Fruit fly (Drosophila melanogaster): ENCODE results near the gene sofe.

sofe gene

dm6 chrX:10905047-10905446 is 47.8 kb upstream of the sofe start (continued):
- TF ChIP-seq CG10462 (GFP tag; optimal IDR thresholded peaks at IDR 0.05) (peak; percentile 50), Hand (GFP tag; optimal IDR thresholded peaks at IDR 0.05) (no peak), jumu (GFP tag; optimal IDR thresholded peaks at IDR 0.05) (peak; percentile 62), sc (optimal IDR thresholded peaks at IDR 0.05) (no peak), sc (GFP tag; optimal IDR thresholded peaks at IDR 0.05) (peak; percentile 67), CG34376 (GFP tag; optimal IDR thresholded peaks at IDR 0.05) (no peak), Nf-YA (GFP tag; IDR thresholded peaks at IDR 0.05) (peak; percentile 30; the same call in 1 of the 2 replicates), CG9797 (GFP tag; optimal IDR thresholded peaks at IDR 0.05) (no peak), fu2 (GFP tag; optimal IDR thresholded peaks at IDR 0.05) (peak; percentile 6), CG12299 (tag; optimal IDR thresholded peaks at IDR 0.05) (no peak), shn (GFP tag; optimal IDR thresholded peaks at IDR 0.05) (peak; percentile 67), Dek (tag; optimal IDR thresholded peaks at IDR 0.05) (peak; percentile 39), Atf6 (GFP tag; IDR thresholded peaks at IDR 0.05) (peak; percentile 39; the same call in 1 of the 2 replicates), CG8290 (GFP tag; optimal IDR thresholded peaks at IDR 0.05) (no peak), CG8290 (tag; optimal IDR thresholded peaks at IDR 0.05) (peak in 1 of 2 experiments; percentile 7), Gsc (GFP tag; IDR thresholded peaks at IDR 0.05) (0 out of 2 replicates have a peak, but pooled peaks have one; percentile 21), CG2129 (GFP tag; IDR thresholded peaks at IDR 0.05; ENCODE audit: partially characterized antibody) (no peak), chm (GFP tag; IDR thresholded peaks at IDR 0.05) (no peak), CG10267 (tag; optimal IDR thresholded peaks at IDR 0.05) (peak; percentile 68), Lim3 (GFP tag; IDR thresholded peaks at IDR 0.05) (no peak), Kr (GFP tag; optimal IDR thresholded peaks at IDR 0.05) (no peak), Atf3 (GFP tag; optimal IDR thresholded peaks at IDR 0.05) (peak; percentile 6), nmo (GFP tag; optimal IDR thresholded peaks at IDR 0.05) (peak; percentile 80), slp2 (GFP tag; optimal IDR thresholded peaks at IDR 0.05) (peak; percentile 52), rib (GFP tag; IDR thresholded peaks at IDR 0.05) (no peak), CG2116 (GFP tag; optimal IDR thresholded peaks at IDR 0.05) (peak; percentile 13), crp (GFP tag; optimal IDR thresholded peaks at IDR 0.05) (peak in 1 of 2 experiments; percentile 4), Poxn (GFP tag; IDR thresholded peaks at IDR 0.05) (no peak), zf30C (GFP tag; optimal IDR thresholded peaks at IDR 0.05) (no peak), Drgx (GFP tag; IDR thresholded peaks at IDR 0.05) (no peak), CG7928 (GFP tag; optimal IDR thresholded peaks at IDR 0.05) (no peak), tna (GFP tag; IDR thresholded peaks at IDR 0.05; ENCODE audit: partially characterized antibody) (no peak), CG7372 (GFP tag; IDR thresholded peaks at IDR 0.05) (no peak), ci (GFP tag; IDR thresholded peaks at IDR 0.05) (no peak; the same call in 2 of the 3 replicates), otp (GFP tag; IDR thresholded peaks at IDR 0.05) (0 out of 3 replicates have a peak, but pooled peaks have one; percentile 9), ato (GFP tag; IDR thresholded peaks at IDR 0.05; ENCODE audit: partially characterized antibody) (no peak), Atf-2 (GFP tag; optimal IDR thresholded peaks at IDR 0.05) (peak; percentile 66), CG7556 (GFP tag; optimal IDR thresholded peaks at IDR 0.05) (peak; percentile 79), CG10979 (tag; optimal IDR thresholded peaks at IDR 0.05) (peak; percentile 83), ro (GFP tag; IDR thresholded peaks at IDR 0.05) (no peak), CG10274 (GFP tag; optimal IDR thresholded peaks at IDR 0.05) (peak; percentile 28), da (GFP tag; optimal IDR thresholded peaks at IDR 0.05) (no peak), hbn (GFP tag; IDR thresholded peaks at IDR 0.05; ENCODE audit: partially characterized antibody) (no peak), Bteb2 (GFP tag; optimal IDR thresholded peaks at IDR 0.05) (peak; percentile 4), Pdp1 (GFP tag; optimal IDR thresholded peaks at IDR 0.05) (peak; percentile 48 to 49), B-H1 (GFP tag; IDR thresholded peaks at IDR 0.05) (no peak; the same call in 2 of the 3 replicates), CG10209 (GFP tag; optimal IDR thresholded peaks at IDR 0.05) (peak; percentile 68), klu (GFP tag; IDR thresholded peaks at IDR 0.05) (no peak), lab (GFP tag; optimal IDR thresholded peaks at IDR 0.05) (peak; percentile 61), psq (GFP tag; optimal IDR thresholded peaks at IDR 0.05) (no peak), crol (GFP tag; IDR thresholded peaks at IDR 0.05) (no peak), Xrp1 (GFP tag; IDR thresholded peaks at IDR 0.05) (peak; percentile 64)
